ENCODE assay signal across 1 worm cellular context in the genomic region with DNA sequence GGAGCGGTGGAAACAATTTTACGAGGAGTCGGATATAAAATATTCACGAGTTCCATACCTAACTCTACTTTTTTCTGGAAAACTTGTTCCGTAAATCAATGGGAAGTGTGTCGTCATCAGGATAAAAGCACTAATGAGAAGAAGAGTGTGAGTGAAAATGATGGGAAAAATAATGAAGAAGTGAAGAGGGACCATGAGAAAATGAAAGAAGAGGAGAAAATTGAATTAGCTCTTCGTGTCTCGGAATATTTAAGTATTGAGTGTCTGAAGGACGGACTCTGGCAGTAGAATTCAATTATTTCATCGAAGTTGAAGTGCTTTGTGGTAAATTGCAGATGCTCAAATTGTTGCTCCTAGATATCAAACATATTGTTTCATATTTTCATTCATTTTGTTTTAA.
TF ChIP-seq lines count a peak whose summit lies in the region.

No protein-coding gene starts in this region.

TF ChIP-seq in whole organism, L2 larva, 48 proteins besides CTCF, POLR2A, EP300 and RAD21 (continued from another document):
- TF ChIP-seq elt-3 (tag; optimal IDR thresholded peaks at IDR 0.05; lab: Kevin White, UChicago): no peak
- TF ChIP-seq crh-2 (tag; optimal IDR thresholded peaks at IDR 0.05; lab: Kevin White, UChicago): peak; percentile 35
- TF ChIP-seq ztf-11 (tag; optimal IDR thresholded peaks at IDR 0.05; lab: Kevin White, UChicago): no peak
- TF ChIP-seq dmd-4 (tag; optimal IDR thresholded peaks at IDR 0.05; lab: Kevin White, UChicago): no peak
- TF ChIP-seq F13H6.1 (tag; optimal IDR thresholded peaks at IDR 0.05; lab: Kevin White, UChicago): no peak
- TF ChIP-seq fos-1 (tag; optimal IDR thresholded peaks at IDR 0.05; lab: Kevin White, UChicago): no peak
- no peak for TF ChIP-seq unc-39 (tag; optimal IDR thresholded peaks at IDR 0.05; lab: Kevin White, UChicago)
- TF ChIP-seq nhr-11 (tag; optimal IDR thresholded peaks at IDR 0.05; lab: Kevin White, UChicago): no peak
- TF ChIP-seq unc-62 (GFP tag; optimal IDR thresholded peaks at IDR 0.05; lab: Kevin White, UChicago): no peak
- TF ChIP-seq ZK546.5 (tag; optimal IDR thresholded peaks at IDR 0.05; lab: Kevin White, UChicago): no peak
- TF ChIP-seq sma-9 (GFP tag; optimal IDR thresholded peaks at IDR 0.05; lab: Kevin White, UChicago): peak; percentile 38
- TF ChIP-seq sma-9 (tag; optimal IDR thresholded peaks at IDR 0.05; lab: Kevin White, UChicago): no peak
- no peak for TF ChIP-seq elt-1 (tag; optimal IDR thresholded peaks at IDR 0.05; lab: Kevin White, UChicago)
- TF ChIP-seq nhr-10 (tag; optimal IDR thresholded peaks at IDR 0.05; lab: Kevin White, UChicago): no peak
- no peak for TF ChIP-seq nhr-21 (tag; optimal IDR thresholded peaks at IDR 0.05; lab: Kevin White, UChicago)
- TF ChIP-seq zag-1 (tag; optimal IDR thresholded peaks at IDR 0.05; lab: Kevin White, UChicago): peak; percentile 40
- no peak for TF ChIP-seq blmp-1 (tag; optimal IDR thresholded peaks at IDR 0.05; lab: Kevin White, UChicago; ENCODE audit: insufficient read depth)
- TF ChIP-seq nhr-6 (tag; optimal IDR thresholded peaks at IDR 0.05; lab: Kevin White, UChicago): no peak
- no peak for TF ChIP-seq nhr-23 (tag; optimal IDR thresholded peaks at IDR 0.05; lab: Kevin White, UChicago)
- no peak for TF ChIP-seq alr-1 (tag; optimal IDR thresholded peaks at IDR 0.05; lab: Kevin White, UChicago)
- no peak for TF ChIP-seq sem-4 (tag; optimal IDR thresholded peaks at IDR 0.05; lab: Kevin White, UChicago)
- no peak for TF ChIP-seq lin-11 (tag; optimal IDR thresholded peaks at IDR 0.05; lab: Kevin White, UChicago)
- no peak for TF ChIP-seq ztf-4 (tag; optimal IDR thresholded peaks at IDR 0.05; lab: Kevin White, UChicago)
- no peak for TF ChIP-seq aly-2 (tag; optimal IDR thresholded peaks at IDR 0.05; lab: Kevin White, UChicago)
- TF ChIP-seq snpc-4 (tag; optimal IDR thresholded peaks at IDR 0.05; lab: Kevin White, UChicago): no peak
- TF ChIP-seq lin-39 (tag; optimal IDR thresholded peaks at IDR 0.05; lab: Kevin White, UChicago): no peak
- no peak for TF ChIP-seq mab-5 (tag; optimal IDR thresholded peaks at IDR 0.05; lab: Kevin White, UChicago)
- no peak for TF ChIP-seq gmeb-1 (tag; optimal IDR thresholded peaks at IDR 0.05; lab: Kevin White, UChicago)
- no peak for TF ChIP-seq ceh-16 (tag; optimal IDR thresholded peaks at IDR 0.05; lab: Kevin White, UChicago)
- TF ChIP-seq ama-1 (optimal IDR thresholded peaks at IDR 0.05; lab: Kevin White, UChicago): no peak
